Fruit fly (Drosophila melanogaster) whole organism, embryonic: ENCODE results near the gene CG12659.

Experiments
- Atf-2 ChIP-seq: fragments of 200-800 bp; sonication (Bioruptor generic); optimal IDR thresholded peaks from 2 replicates; lab custom pipeline; 2016; ENCODE audit warnings: missing biosample characterization, missing genetic modification characterization
- CG12155 ChIP-seq: fragments of 200-800 bp; sonication (Bioruptor generic); optimal IDR thresholded peaks from 3 replicates; lab custom pipeline; 2016; ENCODE audit warnings: missing biosample characterization, missing genetic modification characterization
- CG1233 ChIP-seq: fragments of 200-800 bp; sonication (Bioruptor generic); optimal IDR thresholded peaks from 4 replicates; lab custom pipeline; 2018; ENCODE audit warnings: missing biosample characterization, mild to moderate bottlenecking, missing genetic modification characterization
- CG12744 ChIP-seq: fragments of 200-800 bp; sonication (Bioruptor generic); optimal IDR thresholded peaks from 2 replicates; lab custom pipeline; 2016; ENCODE audit warnings: missing biosample characterization, missing genetic modification characterization
- CG14441 ChIP-seq: fragments of 200-800 bp; sonication (Bioruptor generic); IDR thresholded peaks from 2 replicates; pipeline ENCODE4 v1.3.6; 2022; ENCODE audit warnings: missing biosample characterization, missing genetic modification characterization
- CG14710 ChIP-seq: fragments of 200-800 bp; sonication (Bioruptor generic); optimal IDR thresholded peaks from 3 replicates; lab custom pipeline; 2019; ENCODE audit warnings: missing biosample characterization, mild to moderate bottlenecking, missing genetic modification characterization, moderate library complexity
- CG15479 ChIP-seq: fragments of 200-800 bp; sonication (Bioruptor generic); optimal IDR thresholded peaks from 3 replicates; lab custom pipeline; 2019; ENCODE audit warnings: missing biosample characterization, mild to moderate bottlenecking, missing genetic modification characterization, moderate library complexity
- CG15514 ChIP-seq: fragments of 200-800 bp; sonication (Bioruptor generic); optimal IDR thresholded peaks from 3 replicates; lab custom pipeline; 2017; ENCODE audit warnings: missing biosample characterization, missing genetic modification characterization, mild to moderate bottlenecking, moderate library complexity, missing genetic modification reagents
- CG15696 ChIP-seq: fragments of 200-800 bp; sonication (Bioruptor generic); optimal IDR thresholded peaks from 2 replicates; lab custom pipeline; 2019; ENCODE audit warnings: missing biosample characterization, mild to moderate bottlenecking, missing genetic modification characterization, moderate library complexity
- CG1603 ChIP-seq: fragments of 200-800 bp; sonication (Bioruptor generic); optimal IDR thresholded peaks from 2 replicates; lab custom pipeline; 2019; ENCODE audit warnings: missing biosample characterization, mild to moderate bottlenecking, missing genetic modification characterization, moderate library complexity
- CG18599 ChIP-seq: fragments of 200-800 bp; sonication (Bioruptor generic); optimal IDR thresholded peaks from 3 replicates; lab custom pipeline; 2017; ENCODE audit warnings: missing biosample characterization, missing genetic modification characterization, mild to moderate bottlenecking, moderate library complexity, missing genetic modification reagents
- CG18619 ChIP-seq: fragments of 200-800 bp; sonication (Bioruptor generic); optimal IDR thresholded peaks from 3 replicates; lab custom pipeline; 2017; ENCODE audit warnings: missing biosample characterization, mild to moderate bottlenecking, missing genetic modification characterization
- CG18764 ChIP-seq: fragments of 200-800 bp; sonication (Bioruptor generic); optimal IDR thresholded peaks from 3 replicates; lab custom pipeline; 2016; ENCODE audit warnings: missing biosample characterization, missing genetic modification characterization
- CG2202 ChIP-seq: fragments of 200-800 bp; sonication (Bioruptor generic); optimal IDR thresholded peaks from 2 replicates; lab custom pipeline; 2018; ENCODE audit warnings: missing biosample characterization, mild to moderate bottlenecking, missing genetic modification characterization
- CG2889 ChIP-seq: fragments of 200-800 bp; sonication (Bioruptor generic); IDR thresholded peaks from 3 replicates; pipeline ENCODE4 v1.3.6; 2022; ENCODE audit warnings: missing biosample characterization, missing genetic modification characterization
- CG3065 ChIP-seq: fragments of 200-800 bp; sonication (Bioruptor generic); optimal IDR thresholded peaks from 2 replicates; lab custom pipeline; 2016; ENCODE audit warnings: missing biosample characterization, missing genetic modification characterization
- CG31224 ChIP-seq: fragments of 200-800 bp; sonication (Bioruptor generic); IDR thresholded peaks from 2 replicates; pipeline ENCODE4 v1.3.6; 2022; ENCODE audit warnings: missing biosample characterization, missing genetic modification characterization
- CG31365 ChIP-seq: fragments of 200-800 bp; sonication (Bioruptor generic); optimal IDR thresholded peaks from 2 replicates; lab custom pipeline; 2018; ENCODE audit warnings: missing biosample characterization, mild to moderate bottlenecking, missing genetic modification characterization
- CG3163 ChIP-seq: fragments of 200-800 bp; sonication (Bioruptor generic); optimal IDR thresholded peaks from 3 replicates; lab custom pipeline; 2016; ENCODE audit warnings: missing biosample characterization, missing genetic modification characterization
- CG32767 ChIP-seq: fragments of 200-800 bp; sonication (Bioruptor generic); IDR thresholded peaks from 2 replicates; pipeline ENCODE4 v1.3.6; 2022; ENCODE audit warnings: missing biosample characterization, missing genetic modification characterization
- CG33213 ChIP-seq: fragments of 200-800 bp; sonication (Bioruptor generic); optimal IDR thresholded peaks from 3 replicates; lab custom pipeline; 2016; ENCODE audit warnings: missing biosample characterization, missing genetic modification characterization
- CG3726 ChIP-seq: fragments of 200-800 bp; sonication (Bioruptor generic); IDR thresholded peaks from 3 replicates; pipeline ENCODE4, ENCODE4 v1.3.6; 2022; ENCODE audit warnings: missing biosample characterization, missing genetic modification characterization
- CG4282 ChIP-seq: fragments of 200-800 bp; sonication (Bioruptor generic); optimal IDR thresholded peaks from 2 replicates; lab custom pipeline; 2016; ENCODE audit warnings: missing biosample characterization, missing genetic modification characterization
- CG8089 ChIP-seq: fragments of 200-800 bp; sonication (Bioruptor generic); optimal IDR thresholded peaks from 3 replicates; lab custom pipeline; 2016; ENCODE audit warnings: missing biosample characterization, missing genetic modification characterization
- CG8765 ChIP-seq: fragments of 200-800 bp; sonication (Bioruptor generic); IDR thresholded peaks from 2 replicates; pipeline ENCODE4 v1.3.6; 2022; ENCODE audit warnings: missing biosample characterization, missing genetic modification characterization
- D ChIP-seq, 2 experiments: fragments of 200-800 bp in 1 of 2; fragments of >200 bp in 1 of 2; sonication (Bioruptor generic) in 1 of 2; optimal IDR thresholded peaks; 2 replicates in 1 of 2; 3 replicates in 1 of 2; lab custom pipeline; 2017; ENCODE audit warnings: mild to moderate bottlenecking in 1 of 2, missing biosample characterization in 1 of 2, missing genetic modification characterization in 1 of 2, missing genetic modification reagents in 1 of 2
- Deaf1 ChIP-seq: fragments of 200-800 bp; optimal IDR thresholded peaks from 3 replicates; lab custom pipeline; 2019; ENCODE audit warnings: missing biosample characterization, mild to moderate bottlenecking, missing genetic modification characterization, moderate library complexity
- Elba2 ChIP-seq: fragments of 200-800 bp; sonication (Bioruptor generic); optimal IDR thresholded peaks from 3 replicates; lab custom pipeline; 2016; ENCODE audit warnings: missing biosample characterization, missing genetic modification characterization
- Mrtf ChIP-seq: fragments of 200-800 bp; sonication (Bioruptor generic); IDR thresholded peaks from 3 replicates; pipeline ENCODE4 v1.3.6; 2022; ENCODE audit warnings: missing biosample characterization, missing genetic modification characterization
- Oaz ChIP-seq: fragments of 200-800 bp; sonication (Bioruptor generic); IDR thresholded peaks from 2 replicates; pipeline ENCODE4 v1.3.6; 2022; ENCODE audit warnings: missing biosample characterization, missing genetic modification characterization
- bigmax ChIP-seq: fragments of 200-800 bp; sonication (Bioruptor generic); optimal IDR thresholded peaks from 2 replicates; lab custom pipeline; 2018; ENCODE audit warnings: missing biosample characterization, mild to moderate bottlenecking, missing genetic modification characterization
- bowl ChIP-seq: fragments of 200-800 bp; sonication (Bioruptor generic); IDR thresholded peaks from 2 replicates; pipeline ENCODE4 v1.3.6; 2022; ENCODE audit warnings: missing biosample characterization, missing genetic modification characterization
- chm ChIP-seq: fragments of 200-800 bp; sonication (Bioruptor generic); IDR thresholded peaks from 2 replicates; pipeline ENCODE4 v1.3.6; 2022; ENCODE audit warnings: missing biosample characterization, missing genetic modification characterization
- hb ChIP-seq: fragments of 200-800 bp; sonication (Bioruptor generic); IDR thresholded peaks from 3 replicates; pipeline ENCODE4 v1.3.6; 2022; ENCODE audit warnings: missing biosample characterization, missing genetic modification characterization; ENCODE audit not compliant: partially characterized antibody
- hkb ChIP-seq, 2 experiments: fragments of 200-800 bp in 1 of 2; fragments of >200 bp in 1 of 2; sonication (Bioruptor generic) in 1 of 2; IDR thresholded peaks in 1 of 2; optimal IDR thresholded peaks in 1 of 2; 2 replicates each; pipeline versions ENCODE4 v1.3.6 to Lab custom; 2017 to 2022; ENCODE audit warnings: missing biosample characterization in 1 of 2, missing genetic modification characterization in 1 of 2
- oc ChIP-seq: fragments of 200-800 bp; sonication (Bioruptor generic); optimal IDR thresholded peaks from 2 replicates; lab custom pipeline; 2018; ENCODE audit warnings: missing biosample characterization, mild to moderate bottlenecking, missing genetic modification characterization, moderate library complexity
- pho ChIP-seq: fragments of 200-800 bp; sonication (Bioruptor generic); optimal IDR thresholded peaks from 2 replicates; lab custom pipeline; 2016; ENCODE audit warnings: missing biosample characterization, missing genetic modification characterization
- phol ChIP-seq: fragments of 200-800 bp; sonication (Bioruptor generic); optimal IDR thresholded peaks from 3 replicates; lab custom pipeline; 2018; ENCODE audit warnings: missing biosample characterization, mild to moderate bottlenecking, missing genetic modification characterization, moderate library complexity
- pita ChIP-seq: fragments of 200-800 bp; sonication (Bioruptor generic); optimal IDR thresholded peaks from 2 replicates; lab custom pipeline; 2017; ENCODE audit warnings: missing biosample characterization, mild to moderate bottlenecking, missing genetic modification characterization
- repo ChIP-seq: fragments of 200-800 bp; sonication (Bioruptor generic); optimal IDR thresholded peaks from 2 replicates; lab custom pipeline; 2016; ENCODE audit warnings: missing biosample characterization, missing genetic modification characterization
- run ChIP-seq: fragments of 200-800 bp; sonication (Bioruptor generic); optimal IDR thresholded peaks from 3 replicates; lab custom pipeline; 2018; ENCODE audit warnings: missing biosample characterization, mild to moderate bottlenecking, missing genetic modification characterization
- sens ChIP-seq: fragments of 200-800 bp; sonication (Bioruptor generic); peaks from one replicate; lab custom pipeline; 2016; ENCODE audit warnings: missing biosample characterization, missing genetic modification characterization
- so ChIP-seq: fragments of 200-800 bp; sonication (Bioruptor generic); IDR thresholded peaks from 3 replicates; pipeline ENCODE4 v1.3.6; 2022; ENCODE audit warnings: missing biosample characterization, missing genetic modification characterization
- tio ChIP-seq: fragments of 200-800 bp; sonication (Bioruptor generic); optimal IDR thresholded peaks from 2 replicates; lab custom pipeline; 2017; ENCODE audit warnings: missing biosample characterization, missing genetic modification characterization, inconsistent platforms
- ttk ChIP-seq: fragments of 200-800 bp; sonication (Bioruptor generic); IDR thresholded peaks from 2 replicates; pipeline ENCODE4 v2.1.2; 2022; ENCODE audit warnings: missing biosample characterization, missing genetic modification characterization
- tup ChIP-seq: fragments of 200-800 bp; sonication (Bioruptor generic); optimal IDR thresholded peaks from 2 replicates; lab custom pipeline; 2016; ENCODE audit warnings: missing biosample characterization, mild to moderate bottlenecking, missing genetic modification characterization, moderate library complexity
- zen2 ChIP-seq: fragments of 200-800 bp; sonication (Bioruptor generic); IDR thresholded peaks from 3 replicates; pipeline ENCODE4 v1.3.6; 2022; ENCODE audit warnings: missing biosample characterization, missing genetic modification characterization; ENCODE audit not compliant: partially characterized antibody
- zfh2 ChIP-seq: fragments of 200-800 bp; sonication (Bioruptor generic); optimal IDR thresholded peaks from 2 replicates; lab custom pipeline; 2016; ENCODE audit warnings: missing biosample characterization, missing genetic modification characterization

The CG12659 gene

dm6 chrX:8561404-8562397 lies 29.8 kb downstream of the CG12659 start (continued):
- TF ChIP-seq zfh2: peak; percentile 50
- TF ChIP-seq pho (GFP tag; lab: Kevin White, UChicago): peak; percentile 15
- TF ChIP-seq CG2202 (tag; lab: Kevin White, UChicago): no peak
- TF ChIP-seq ttk (GFP tag; lab: Robert Waterston, UW): no peak
- TF ChIP-seq bowl (GFP tag; lab: Robert Waterston, UW): no peak
- TF ChIP-seq CG15696 (tag; lab: Kevin White, UChicago): no peak
- TF ChIP-seq hkb (optimal IDR thresholded peaks at IDR 0.05; lab: Kevin White, UChicago): no peak
- peak; percentile 39; the same call in 1 of the 2 replicates for TF ChIP-seq hkb (GFP tag; IDR thresholded peaks at IDR 0.05; lab: Robert Waterston, UW)
- no peak for TF ChIP-seq Deaf1 (tag; lab: Kevin White, UChicago)
- TF ChIP-seq D (optimal IDR thresholded peaks at IDR 0.05; lab: Kevin White, UChicago): no peak
- TF ChIP-seq D (GFP tag; optimal IDR thresholded peaks at IDR 0.05; lab: Kevin White, UChicago): peak; percentile 59
- no peak for TF ChIP-seq oc (tag; lab: Kevin White, UChicago)
- TF ChIP-seq CG33213 (GFP tag; lab: Kevin White, UChicago): peak; percentile 38
- TF ChIP-seq CG2889 (GFP tag; lab: Robert Waterston, UW): no peak
- peak; percentile 11 for TF ChIP-seq CG4282 (GFP tag; lab: Kevin White, UChicago)
- TF ChIP-seq CG15479 (GFP tag; lab: Kevin White, UChicago): peak; percentile 83
- TF ChIP-seq CG18619 (GFP tag; lab: Kevin White, UChicago): peak; percentile 7
- TF ChIP-seq CG31224 (GFP tag; lab: Robert Waterston, UW): no peak
- TF ChIP-seq CG3163 (GFP tag; lab: Kevin White, UChicago): peak; percentile 24
- TF ChIP-seq Elba2 (GFP tag; lab: Kevin White, UChicago): peak; percentile 79
- no peak for TF ChIP-seq tio
- peak; percentile 11 for TF ChIP-seq CG18764 (GFP tag; lab: Kevin White, UChicago)
- TF ChIP-seq pita (GFP tag; lab: Kevin White, UChicago): no peak
- TF ChIP-seq CG8089 (GFP tag; lab: Kevin White, UChicago): no peak
- no peak for TF ChIP-seq Mrtf (GFP tag; lab: Robert Waterston, UW)
- TF ChIP-seq CG1603: peak; percentile 69
- TF ChIP-seq hb: no peak
- TF ChIP-seq CG14710: peak; percentile 26
- TF ChIP-seq CG8765: no peak
- no peak for TF ChIP-seq run
- TF ChIP-seq phol (tag; lab: Kevin White, UChicago): peak; percentile 16
- no peak for TF ChIP-seq CG31365 (tag; lab: Kevin White, UChicago)
- TF ChIP-seq CG12155: no peak
- TF ChIP-seq CG3726: no peak
- TF ChIP-seq CG1233 (GFP tag; lab: Kevin White, UChicago): peak; percentile 31
- no peak for TF ChIP-seq CG3065
- peak; percentile 70 for TF ChIP-seq CG18599
- no peak for TF ChIP-seq zen2 (GFP tag; lab: Robert Waterston, UW)
- TF ChIP-seq CG15514: peak; percentile 60
- TF ChIP-seq CG12744 (GFP tag; lab: Kevin White, UChicago): no peak
- TF ChIP-seq sens: peak; percentile 84
- TF ChIP-seq chm (GFP tag; lab: Robert Waterston, UW): no peak; the same call in 1 of the 2 replicates
- TF ChIP-seq CG32767: no peak
- TF ChIP-seq tup (GFP tag; lab: Kevin White, UChicago): no peak
- TF ChIP-seq Atf-2 (GFP tag; lab: Kevin White, UChicago): no peak
- TF ChIP-seq CG14441 (GFP tag; lab: Robert Waterston, UW): no peak
- TF ChIP-seq Oaz (GFP tag; lab: Robert Waterston, UW): no peak
- no peak for TF ChIP-seq repo
- peak; percentile 51 for TF ChIP-seq bigmax (GFP tag; lab: Kevin White, UChicago)
- no peak; the same call in 2 of the 3 replicates for TF ChIP-seq so (GFP tag; lab: Robert Waterston, UW)
